Worm (Caenorhabditis elegans): ENCODE measurements around the gene Y52E8A.1.

- TF ChIP-seq him-1 (tag; optimal IDR thresholded peaks at IDR 0.05) = no peak
- no peak for TF ChIP-seq W03F9.2 (tag; optimal IDR thresholded peaks at IDR 0.05)
- TF ChIP-seq dao-5 (tag; optimal IDR thresholded peaks at IDR 0.05) = no peak
These were observed 20.6 kb upstream of the Y52E8A.1 start, which contains the start of gene gtf-2F1 for ce11 chrII:4301307-4301706.
